Worm (Caenorhabditis elegans): Measurements from ENCODE around the gene sun-1.

The sun-1 gene

DNA sequence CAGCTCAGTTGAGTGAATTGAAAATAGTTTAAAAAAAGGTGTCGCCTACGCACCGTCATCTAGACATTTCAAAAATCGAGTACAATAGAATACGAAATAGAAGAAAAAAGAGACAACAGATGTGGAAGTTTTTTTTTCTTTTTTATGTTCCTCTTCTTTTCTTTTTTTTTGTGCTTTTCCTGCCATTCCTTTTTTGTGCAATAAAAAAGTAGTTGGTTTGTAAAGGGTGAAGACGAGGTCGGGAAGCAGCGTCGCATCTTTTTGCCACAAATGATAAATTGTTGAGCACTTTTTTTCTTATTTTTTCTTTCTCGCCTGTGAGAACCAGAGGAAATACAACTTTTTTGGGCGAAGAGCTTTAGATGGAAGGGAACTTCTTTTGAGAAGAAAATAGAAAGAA, 13.2 kb upstream of the sun-1 start:
- TF ChIP-seq C38D4.7 (GFP tag; optimal IDR thresholded peaks at IDR 0.05) (no peak), sdc-2 (tag; optimal IDR thresholded peaks at IDR 0.05) (no peak), fkh-6 (tag; optimal IDR thresholded peaks at IDR 0.05) (no peak), pag-3 (tag; optimal IDR thresholded peaks at IDR 0.05; ENCODE audit: borderline replicate concordance) (no peak), fax-1 (tag; optimal IDR thresholded peaks at IDR 0.05) (no peak), hlh-6 (tag; optimal IDR thresholded peaks at IDR 0.05) (no peak), nhr-11 (tag; optimal IDR thresholded peaks at IDR 0.05) (no peak), hlh-15 (tag; optimal IDR thresholded peaks at IDR 0.05) (no peak), ama-1 (optimal IDR thresholded peaks at IDR 0.05) (no peak), ceh-6 (GFP tag; optimal IDR thresholded peaks at IDR 0.05) (no peak), hlh-13 (GFP tag; optimal IDR thresholded peaks at IDR 0.05) (no peak), elt-2 (tag; optimal IDR thresholded peaks at IDR 0.05) (no peak), dve-1 (tag; optimal IDR thresholded peaks at IDR 0.05) (no peak), hlh-8 (tag; optimal IDR thresholded peaks at IDR 0.05) (no peak)

DNA sequence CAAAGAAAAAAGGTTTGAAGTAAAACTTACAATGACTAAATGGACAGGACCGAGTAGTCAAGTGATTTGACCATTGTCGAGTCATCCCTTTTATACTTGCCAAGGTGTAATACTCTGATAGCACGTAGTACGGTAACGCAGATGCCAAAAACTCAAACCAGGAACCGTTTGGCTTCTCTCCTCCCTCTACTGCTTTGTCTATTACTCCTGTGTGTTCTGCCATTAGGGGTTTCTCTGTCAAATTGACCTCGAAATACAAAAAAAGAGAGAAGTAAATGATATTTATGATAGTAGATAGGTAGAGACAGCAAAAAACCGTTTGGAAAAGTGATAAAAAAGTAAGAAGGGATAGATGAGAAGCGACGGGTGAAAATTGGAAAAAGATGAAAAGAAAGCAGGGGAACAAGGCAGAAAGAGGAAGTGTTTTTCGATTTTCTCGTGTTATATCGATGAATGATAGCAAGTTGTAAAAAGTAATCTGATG, 8.8 kb upstream of the sun-1 start, which contains the start of the genes col-159 and col-160:
TSS of gene col-159 (minus strand) at position 51 of the 484 bp plus-strand sequence.
TSS of gene col-160 (minus strand) at position 63 of the 484 bp plus-strand sequence.
- TF ChIP-seq unc-3 (GFP tag; conservative IDR thresholded peaks at IDR 0.05): no peak
- no peak for TF ChIP-seq unc-3 (tag; optimal IDR thresholded peaks at IDR 0.05)
- TF ChIP-seq ceh-24 (tag; optimal IDR thresholded peaks at IDR 0.05): no peak
- TF ChIP-seq pha-4 (tag; optimal IDR thresholded peaks at IDR 0.05): no peak
- no peak for TF ChIP-seq unc-42 (tag; optimal IDR thresholded peaks at IDR 0.05)
- TF ChIP-seq unc-55 (GFP tag; optimal IDR thresholded peaks at IDR 0.05): no peak
- TF ChIP-seq syd-9 (tag; optimal IDR thresholded peaks at IDR 0.05): no peak
- TF ChIP-seq ceh-2 (tag; optimal IDR thresholded peaks at IDR 0.05): no peak
- TF ChIP-seq nfya-1 (tag; optimal IDR thresholded peaks at IDR 0.05): no peak

DNA sequence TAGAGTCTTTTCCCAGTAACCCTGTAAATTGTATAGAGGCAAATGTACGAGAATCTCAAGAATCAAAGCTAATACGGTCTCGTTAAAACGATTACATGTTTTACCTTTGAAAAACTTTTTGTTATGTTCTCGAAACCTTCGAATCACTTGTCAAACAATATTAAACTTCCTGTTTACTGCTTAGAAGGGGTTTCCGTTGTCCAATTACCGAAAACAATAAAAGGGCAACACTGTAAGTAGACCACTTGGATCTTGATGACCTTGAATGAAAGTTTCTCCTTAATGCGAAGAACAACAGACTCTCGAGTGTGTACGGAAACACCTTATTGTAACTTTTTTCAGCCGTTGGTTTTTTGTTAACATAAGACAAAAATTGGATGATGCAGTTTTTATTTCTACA, 7.3 kb upstream of the sun-1 start:
- TF ChIP-seq ceh-6 (GFP tag; optimal IDR thresholded peaks at IDR 0.05): no peak
- no peak for TF ChIP-seq pha-2 (tag; optimal IDR thresholded peaks at IDR 0.05)
- no peak for TF ChIP-seq fkh-6 (tag; optimal IDR thresholded peaks at IDR 0.05)
- TF ChIP-seq K02D7.2 (tag; optimal IDR thresholded peaks at IDR 0.05): no peak
- TF ChIP-seq ceh-48 (tag; optimal IDR thresholded peaks at IDR 0.05): no peak

DNA sequence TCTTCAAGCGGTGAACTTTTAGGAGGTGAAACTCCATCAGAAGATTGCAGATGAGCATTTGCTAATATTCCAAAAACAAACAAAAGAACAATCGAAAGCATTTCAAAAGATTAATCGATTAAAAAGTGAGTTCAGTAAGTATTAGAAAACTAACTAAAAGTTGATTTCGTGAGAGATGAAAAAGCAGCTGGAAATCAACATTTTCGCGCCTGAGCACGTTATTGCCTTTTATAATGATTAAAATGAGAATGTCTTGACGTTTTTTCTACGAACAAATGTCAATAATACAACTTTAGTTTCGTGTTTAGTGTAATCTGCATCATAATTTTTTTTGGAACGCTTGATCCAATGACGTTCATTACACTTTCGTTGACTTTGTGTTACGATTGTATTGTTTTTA, 4.5 kb upstream of the sun-1 start, which contains the start of gene F57B1.9:
TSS of gene F57B1.9 (minus strand) at position 101 of the 400 bp plus-strand sequence.
- no peak for TF ChIP-seq pha-2 (tag; optimal IDR thresholded peaks at IDR 0.05)
- no peak for TF ChIP-seq Y22D7AL.16 (tag; optimal IDR thresholded peaks at IDR 0.05)

- TF ChIP-seq pag-3 (tag; optimal IDR thresholded peaks at IDR 0.05; ENCODE audit: borderline replicate concordance) (no peak), dve-1 (tag; optimal IDR thresholded peaks at IDR 0.05) (no peak), ceh-18 (tag; optimal IDR thresholded peaks at IDR 0.05) (no peak)
These were observed 2.2 kb upstream of the sun-1 start, which contains the start of gene F57B1.1 for ce11 chrV:13195548-13195947. Gene F57B1.1 (minus strand): TSS chrV:13195648.

DNA sequence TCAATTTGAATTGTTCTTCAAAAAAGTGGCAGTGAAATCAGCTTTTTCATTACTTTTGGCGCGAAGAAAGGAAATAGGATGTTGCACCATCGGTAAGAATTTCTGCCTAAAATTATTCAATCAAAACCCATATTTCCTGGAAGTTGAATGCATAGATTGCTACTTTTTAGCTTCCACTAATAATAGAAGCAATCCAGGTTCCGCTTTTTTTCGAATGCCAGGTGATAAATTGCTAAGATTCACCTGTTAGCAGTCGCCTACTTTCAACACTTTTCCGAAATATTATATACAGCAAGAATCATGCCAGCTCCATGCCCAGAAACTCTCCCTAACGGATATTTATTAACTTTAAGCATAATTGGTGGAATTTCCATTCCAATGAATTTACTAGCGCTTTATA, 8.0 kb downstream of the sun-1 start, which contains the start of gene sri-6:
TSS of gene sri-6 (plus strand) at position 301 of the 400 bp plus-strand sequence.
- no peak for TF ChIP-seq pros-1 (tag; optimal IDR thresholded peaks at IDR 0.05)
- no peak for TF ChIP-seq unc-42 (tag; optimal IDR thresholded peaks at IDR 0.05)
- no peak for TF ChIP-seq ztf-16 (tag; optimal IDR thresholded peaks at IDR 0.05)
- no peak for TF ChIP-seq ceh-19 (GFP tag; optimal IDR thresholded peaks at IDR 0.05)
- TF ChIP-seq ceh-9 (tag; optimal IDR thresholded peaks at IDR 0.05): no peak
- no peak for TF ChIP-seq unc-3 (GFP tag; conservative IDR thresholded peaks at IDR 0.05)
- no peak for TF ChIP-seq unc-3 (tag; optimal IDR thresholded peaks at IDR 0.05)
- no peak for TF ChIP-seq ceh-2 (tag; optimal IDR thresholded peaks at IDR 0.05)
- TF ChIP-seq K02D7.2 (tag; optimal IDR thresholded peaks at IDR 0.05): no peak
- no peak for TF ChIP-seq pha-4 (tag; optimal IDR thresholded peaks at IDR 0.05)
- TF ChIP-seq odd-2 (tag; optimal IDR thresholded peaks at IDR 0.05): no peak
- no peak for TF ChIP-seq fax-1 (tag; optimal IDR thresholded peaks at IDR 0.05)
- no peak for TF ChIP-seq ttx-3 (tag; optimal IDR thresholded peaks at IDR 0.05)
- TF ChIP-seq hlh-30 (tag; optimal IDR thresholded peaks at IDR 0.05; ENCODE audit: insufficient read depth): no peak
